Worm (Caenorhabditis elegans) whole organism, L3 larva: ENCODE data around the gene ptl-1.

Source experiments
- R02D3.7 ChIP-seq: fragments of 150-350 bp; optimal IDR thresholded peaks from 2 replicates; lab custom pipeline; 2014; ENCODE audit warnings: missing biosample characterization, missing genetic modification characterization
- aly-2 ChIP-seq: fragments of 150-350 bp; optimal IDR thresholded peaks from 2 replicates; lab custom pipeline; 2014; ENCODE audit warnings: missing biosample characterization, missing genetic modification characterization
- ceh-82 ChIP-seq: fragments of 150-350 bp; optimal IDR thresholded peaks from 2 replicates; lab custom pipeline; 2014; ENCODE audit warnings: missing biosample characterization, missing genetic modification characterization
- egl-5 ChIP-seq: fragments of 150-350 bp; optimal IDR thresholded peaks from 2 replicates; lab custom pipeline; 2017; ENCODE audit warnings: missing biosample characterization, missing genetic modification reagents, missing genetic modification characterization, inconsistent platforms
- elt-2 ChIP-seq: sonication (generic microtip); optimal IDR thresholded peaks from 2 replicates; lab custom pipeline; 2016; ENCODE audit warnings: missing genetic modification reagents, mild to moderate bottlenecking, missing genetic modification characterization, missing compliant biosample characterization
- elt-3 ChIP-seq, 3 experiments: fragments of 150-350 bp in 1 of 3; sonication (generic microtip) in 2 of 3; optimal IDR thresholded peaks; 2 replicates in 2 of 3; 4 replicates in 1 of 3; lab custom pipeline; 2014 to 2017; ENCODE audit warnings: missing biosample characterization in 3 of 3, missing genetic modification characterization in 3 of 3
- lin-39 ChIP-seq: fragments of 150-350 bp; optimal IDR thresholded peaks from 2 replicates; lab custom pipeline; 2018; ENCODE audit warnings: missing biosample characterization, missing genetic modification reagents, missing genetic modification characterization
- nhr-11 ChIP-seq: fragments of 150-350 bp; optimal IDR thresholded peaks from 2 replicates; lab custom pipeline; 2014; ENCODE audit warnings: missing biosample characterization, missing genetic modification characterization
- nhr-237 ChIP-seq: fragments of 150-350 bp; optimal IDR thresholded peaks from 2 replicates; lab custom pipeline; 2014; ENCODE audit warnings: missing biosample characterization, missing genetic modification characterization
- nhr-25 ChIP-seq: sonication (generic microtip); optimal IDR thresholded peaks from 2 replicates; lab custom pipeline; 2017; ENCODE audit warnings: missing biosample characterization, missing genetic modification characterization
- nhr-28 ChIP-seq: fragments of 150-350 bp; optimal IDR thresholded peaks from 2 replicates; lab custom pipeline; 2014; ENCODE audit warnings: missing biosample characterization, missing genetic modification characterization
- nhr-76 ChIP-seq: fragments of 150-350 bp; sonication (generic microtip); optimal IDR thresholded peaks from 5 replicates; lab custom pipeline; 2014; ENCODE audit warnings: missing biosample characterization, missing genetic modification characterization
- pha-4 ChIP-seq: fragments of 150-350 bp; optimal IDR thresholded peaks from 2 replicates; lab custom pipeline; 2014; ENCODE audit warnings: missing biosample characterization, missing genetic modification reagents, missing genetic modification characterization
- unc-39 ChIP-seq: sonication (generic microtip); optimal IDR thresholded peaks from 4 replicates; lab custom pipeline; 2017; ENCODE audit warnings: missing biosample characterization, missing genetic modification characterization

- TF ChIP-seq pha-4 = no peak
- TF ChIP-seq lin-39 (tag; lab: Kevin White, UChicago) = no peak
- TF ChIP-seq nhr-28 (tag; lab: Kevin White, UChicago) = no peak
- no peak for TF ChIP-seq nhr-11 (tag; lab: Kevin White, UChicago)
- TF ChIP-seq nhr-25 = no peak
- TF ChIP-seq elt-2 (tag; lab: Kevin White, UChicago) = no peak
- TF ChIP-seq nhr-237 (tag; lab: Kevin White, UChicago) = no peak
- no peak for TF ChIP-seq ceh-82 (tag; lab: Kevin White, UChicago)
- no peak for TF ChIP-seq egl-5 (tag; lab: Kevin White, UChicago)
- TF ChIP-seq nhr-76 (tag; lab: Kevin White, UChicago) = no peak
- TF ChIP-seq unc-39 (tag; lab: Kevin White, UChicago) = no peak
- no peak for TF ChIP-seq R02D3.7
- no peak for TF ChIP-seq aly-2
- TF ChIP-seq elt-3 (tag; optimal IDR thresholded peaks at IDR 0.05; lab: Kevin White, UChicago) = no peak
Observed at ce11 chrIII:811544-811943, 46.6 kb downstream of the ptl-1 start, which contains the start of gene daf-7.
